Worm (Caenorhabditis elegans) whole organism, early embryonic: ENCODE results near the gene dmsr-16.

Experiments
- B0310.2 ChIP-seq: sonication (generic microtip); optimal IDR thresholded peaks from 2 replicates; lab custom pipeline; 2016; ENCODE audit warnings: mild to moderate bottlenecking, missing genetic modification characterization, missing compliant biosample characterization
- F13C5.2 ChIP-seq: sonication (generic microtip); optimal IDR thresholded peaks from 2 replicates; lab custom pipeline; 2017; ENCODE audit warnings: mild to moderate bottlenecking, missing genetic modification characterization, inconsistent platforms, missing compliant biosample characterization
- aly-1 ChIP-seq: sonication (generic microtip); optimal IDR thresholded peaks from 2 replicates; lab custom pipeline; 2016; ENCODE audit warnings: missing genetic modification characterization, missing compliant biosample characterization
- ama-1 ChIP-seq: fragments of 150-350 bp; optimal IDR thresholded peaks from 2 replicates; lab custom pipeline; 2014
- ceh-36 ChIP-seq: sonication (generic microtip); optimal IDR thresholded peaks from 2 replicates; lab custom pipeline; 2016; ENCODE audit warnings: missing genetic modification characterization, inconsistent platforms, missing compliant biosample characterization
- flt-1 ChIP-seq: fragments of 200-800 bp; sonication (Bioruptor generic); IDR thresholded peaks from 2 replicates; pipeline ENCODE4 v1.3.6; 2022; ENCODE audit warnings: missing genetic modification characterization, missing compliant biosample characterization
- hmbx-1 ChIP-seq: sonication (generic microtip); optimal IDR thresholded peaks from 2 replicates; lab custom pipeline; 2016; ENCODE audit warnings: mild to moderate bottlenecking, missing genetic modification characterization, missing compliant biosample characterization
- pes-1 ChIP-seq: fragments of 200-800 bp; sonication (Bioruptor generic); IDR thresholded peaks from 2 replicates; pipeline ENCODE4 v1.3.6; 2022; ENCODE audit warnings: missing genetic modification reagents, missing genetic modification characterization, missing compliant biosample characterization
- tbx-11 ChIP-seq: fragments of 200-800 bp; sonication (Bioruptor generic); IDR thresholded peaks from 2 replicates; pipeline ENCODE4 v1.3.6; 2022; ENCODE audit warnings: missing genetic modification characterization, missing compliant biosample characterization
- tra-4 ChIP-seq: sonication (generic microtip); optimal IDR thresholded peaks from 2 replicates; lab custom pipeline; 2017; ENCODE audit warnings: missing genetic modification characterization, missing compliant biosample characterization

DNA sequence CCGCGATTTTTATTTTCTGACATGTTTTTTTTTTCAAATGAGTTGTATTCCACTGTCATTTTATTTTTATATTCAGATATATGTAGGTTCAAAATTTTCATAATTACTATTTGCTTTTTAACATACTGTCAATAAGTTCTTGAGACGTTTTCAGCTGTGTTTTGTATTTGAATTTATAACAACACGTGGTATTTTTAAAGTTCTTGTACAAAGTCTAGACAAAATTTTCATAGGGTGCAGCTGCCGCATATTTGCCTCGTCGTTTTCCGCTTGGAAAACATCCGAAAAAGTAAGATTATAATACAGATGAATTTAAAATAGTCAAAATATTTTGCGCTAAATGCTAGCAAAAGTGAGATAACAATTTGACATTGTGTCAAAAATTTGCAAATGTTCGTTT is 19.9 kb upstream of the dmsr-16 start, which contains the start of gene dmsr-15:
- TF ChIP-seq tra-4 (tag; lab: Kevin White, UChicago), result no peak
- no peak for TF ChIP-seq aly-1 (tag; lab: Kevin White, UChicago)
- TF ChIP-seq F13C5.2 (tag; lab: Kevin White, UChicago), result no peak
- no peak for TF ChIP-seq ama-1
- TF ChIP-seq hmbx-1 (tag; lab: Kevin White, UChicago), result no peak
- no peak for TF ChIP-seq pes-1 (GFP tag; lab: Robert Waterston, UW)
- no peak for TF ChIP-seq B0310.2
- TF ChIP-seq tbx-11, result no peak
- TF ChIP-seq flt-1, result no peak
- no peak for TF ChIP-seq ceh-36 (tag; lab: Kevin White, UChicago)
